Fruit fly (Drosophila melanogaster) whole organism, embryonic: ENCODE results near the gene NPF.

ENCODE experiments used
- Blimp-1 ChIP-seq: fragments of 200-800 bp; sonication (Bioruptor generic); optimal IDR thresholded peaks from 3 replicates; lab custom pipeline; 2018; ENCODE audit warnings: missing biosample characterization, missing genetic modification characterization, mild to moderate bottlenecking, moderate library complexity, missing genetic modification reagents
- CG10209 ChIP-seq: fragments of 200-800 bp; sonication (Bioruptor generic); optimal IDR thresholded peaks from 3 replicates; lab custom pipeline; 2017; ENCODE audit warnings: missing biosample characterization, mild to moderate bottlenecking, missing genetic modification characterization, missing genetic modification reagents
- CG10462 ChIP-seq: fragments of 200-800 bp; sonication (Bioruptor generic); optimal IDR thresholded peaks from 2 replicates; lab custom pipeline; 2016; ENCODE audit warnings: missing biosample characterization, missing genetic modification characterization
- CG11560 ChIP-seq: fragments of 200-800 bp; sonication (Bioruptor generic); IDR thresholded peaks from 3 replicates; pipeline ENCODE4 v1.3.6; 2022; ENCODE audit warnings: missing biosample characterization, missing genetic modification characterization
- CG12071 ChIP-seq: fragments of 200-800 bp; sonication (Bioruptor generic); optimal IDR thresholded peaks from 3 replicates; lab custom pipeline; 2018; ENCODE audit warnings: missing biosample characterization, mild to moderate bottlenecking, missing genetic modification characterization
- CG1233 ChIP-seq: fragments of 200-800 bp; sonication (Bioruptor generic); optimal IDR thresholded peaks from 4 replicates; lab custom pipeline; 2018; ENCODE audit warnings: missing biosample characterization, mild to moderate bottlenecking, missing genetic modification characterization
- CG13123 ChIP-seq: fragments of 200-800 bp; sonication (Bioruptor generic); optimal IDR thresholded peaks from 2 replicates; lab custom pipeline; 2016; ENCODE audit warnings: missing biosample characterization, missing genetic modification characterization
- CG13424 ChIP-seq: fragments of 200-800 bp; sonication (Bioruptor generic); optimal IDR thresholded peaks from 2 replicates; lab custom pipeline; 2019; ENCODE audit warnings: missing biosample characterization, mild to moderate bottlenecking, missing genetic modification characterization, moderate library complexity
- CG13894 ChIP-seq: fragments of 200-800 bp; sonication (Bioruptor generic); optimal IDR thresholded peaks from 3 replicates; lab custom pipeline; 2018; ENCODE audit warnings: missing biosample characterization, mild to moderate bottlenecking, missing genetic modification characterization, moderate library complexity
- CG14965 ChIP-seq: fragments of 200-800 bp; sonication (Bioruptor generic); optimal IDR thresholded peaks from 2 replicates; lab custom pipeline; 2016; ENCODE audit warnings: missing biosample characterization, missing genetic modification characterization, borderline replicate concordance
- CG18619 ChIP-seq: fragments of 200-800 bp; sonication (Bioruptor generic); optimal IDR thresholded peaks from 3 replicates; lab custom pipeline; 2017; ENCODE audit warnings: missing biosample characterization, mild to moderate bottlenecking, missing genetic modification characterization
- CG2120 ChIP-seq: fragments of 200-800 bp; sonication (Bioruptor generic); optimal IDR thresholded peaks from 3 replicates; lab custom pipeline; 2016; ENCODE audit warnings: missing biosample characterization, missing genetic modification characterization
- CG31388 ChIP-seq: fragments of 200-800 bp; sonication (Bioruptor generic); optimal IDR thresholded peaks from 2 replicates; lab custom pipeline; 2016; ENCODE audit warnings: missing biosample characterization, missing genetic modification characterization
- CG34422 ChIP-seq: fragments of 200-800 bp; sonication (Bioruptor generic); IDR thresholded peaks from 3 replicates; pipeline ENCODE4 v1.3.6; 2022; ENCODE audit warnings: missing biosample characterization, missing genetic modification characterization
- CG6254 ChIP-seq: fragments of 200-800 bp; sonication (Bioruptor generic); optimal IDR thresholded peaks from 3 replicates; lab custom pipeline; 2017; ENCODE audit warnings: mild to moderate bottlenecking, missing biosample characterization, missing genetic modification reagents, missing genetic modification characterization
- CG7357 ChIP-seq: fragments of 200-800 bp; sonication (Bioruptor generic); IDR thresholded peaks from 3 replicates; pipeline ENCODE4 v1.3.6; 2022; ENCODE audit warnings: missing biosample characterization, missing genetic modification characterization
- CG8290 ChIP-seq, 3 experiments: fragments of 200-800 bp; sonication (Bioruptor generic); optimal IDR thresholded peaks; 2 replicates each; lab custom pipeline; 2016 to 2019; ENCODE audit warnings: missing biosample characterization in 3 of 3, missing genetic modification characterization in 3 of 3, mild to moderate bottlenecking in 2 of 3, moderate library complexity in 1 of 3
- CG8944 ChIP-seq: fragments of 200-800 bp; sonication (Bioruptor generic); optimal IDR thresholded peaks from 3 replicates; lab custom pipeline; 2016; ENCODE audit warnings: missing biosample characterization, missing genetic modification characterization
- CrebB ChIP-seq: fragments of 200-800 bp; sonication (Bioruptor generic); optimal IDR thresholded peaks from 3 replicates; lab custom pipeline; 2018; ENCODE audit warnings: missing biosample characterization, mild to moderate bottlenecking, missing genetic modification characterization
- D ChIP-seq, 2 experiments: fragments of 200-800 bp in 1 of 2; fragments of >200 bp in 1 of 2; sonication (Bioruptor generic) in 1 of 2; optimal IDR thresholded peaks; 2 replicates in 1 of 2; 3 replicates in 1 of 2; lab custom pipeline; 2017; ENCODE audit warnings: mild to moderate bottlenecking in 1 of 2, missing biosample characterization in 1 of 2, missing genetic modification characterization in 1 of 2, missing genetic modification reagents in 1 of 2
- H15 ChIP-seq: fragments of 200-800 bp; sonication (Bioruptor generic); IDR thresholded peaks from 3 replicates; pipeline ENCODE4 v1.3.6; 2022; ENCODE audit warnings: missing biosample characterization, missing genetic modification characterization
- H2.0 ChIP-seq: fragments of 200-800 bp; sonication (Bioruptor generic); IDR thresholded peaks from 2 replicates; pipeline ENCODE4 v1.3.6; 2022; ENCODE audit warnings: missing biosample characterization, missing genetic modification characterization
- HLH4C ChIP-seq: fragments of 200-800 bp; sonication (Bioruptor generic); IDR thresholded peaks from 3 replicates; pipeline ENCODE4 v1.3.6; 2022; ENCODE audit warnings: missing biosample characterization, missing genetic modification characterization; ENCODE audit not compliant: partially characterized antibody
- Lpt ChIP-seq: fragments of >200 bp; optimal IDR thresholded peaks from 2 replicates; lab custom pipeline; 2018; ENCODE audit warnings: missing biosample characterization, missing genetic modification characterization
- Nf-YC ChIP-seq: fragments of 200-800 bp; optimal IDR thresholded peaks from 3 replicates; lab custom pipeline; 2019; ENCODE audit warnings: missing biosample characterization, mild to moderate bottlenecking, missing genetic modification characterization, moderate library complexity
- Opbp ChIP-seq: fragments of 200-800 bp; sonication (Bioruptor generic); IDR thresholded peaks from 3 replicates; pipeline ENCODE4 v1.3.6; 2022; ENCODE audit warnings: missing biosample characterization, missing genetic modification characterization; ENCODE audit not compliant: partially characterized antibody
- Pdp1 ChIP-seq, 2 experiments: fragments of 200-800 bp; sonication (Bioruptor generic); optimal IDR thresholded peaks; 3 replicates each; lab custom pipeline; 2016; ENCODE audit warnings: missing biosample characterization in 2 of 2, missing genetic modification characterization in 2 of 2, mild to moderate bottlenecking in 1 of 2, moderate library complexity in 1 of 2
- aop ChIP-seq: fragments of 200-800 bp; sonication (Bioruptor generic); IDR thresholded peaks from 2 replicates; pipeline ENCODE4 v1.3.6; 2022; ENCODE audit warnings: missing biosample characterization, missing genetic modification characterization
- chinmo ChIP-seq: fragments of 200-800 bp; sonication (Bioruptor generic); IDR thresholded peaks from 4 replicates; pipeline ENCODE4 v1.3.6; 2022; ENCODE audit warnings: missing biosample characterization, missing genetic modification characterization; ENCODE audit not compliant: partially characterized antibody
- ci ChIP-seq: fragments of 200-800 bp; sonication (Bioruptor generic); IDR thresholded peaks from 3 replicates; pipeline ENCODE4 v1.3.6; 2022; ENCODE audit warnings: missing biosample characterization, missing genetic modification characterization
- dati ChIP-seq: fragments of 200-800 bp; sonication (Bioruptor generic); IDR thresholded peaks from 2 replicates; pipeline ENCODE4 v1.3.6; 2022; ENCODE audit warnings: missing biosample characterization, missing genetic modification characterization
- dimm ChIP-seq: fragments of 200-800 bp; sonication (Bioruptor generic); IDR thresholded peaks from 2 replicates; pipeline ENCODE4 v1.3.6; 2022; ENCODE audit warnings: missing biosample characterization, missing genetic modification characterization
- exex ChIP-seq: fragments of 200-800 bp; sonication (Bioruptor generic); optimal IDR thresholded peaks from 4 replicates; lab custom pipeline; 2018; ENCODE audit warnings: missing biosample characterization, mild to moderate bottlenecking, missing genetic modification characterization, moderate library complexity
- ftz-f1 ChIP-seq: fragments of 200-800 bp; sonication (Bioruptor generic); optimal IDR thresholded peaks from 2 replicates; lab custom pipeline; 2016; ENCODE audit warnings: missing biosample characterization, missing genetic modification characterization
- gsb-n ChIP-seq: fragments of 200-800 bp; sonication (Bioruptor generic); optimal IDR thresholded peaks from 3 replicates; lab custom pipeline; 2018; ENCODE audit warnings: missing biosample characterization, mild to moderate bottlenecking, missing genetic modification characterization
- gt ChIP-seq: fragments of 200-800 bp; sonication (Bioruptor generic); IDR thresholded peaks from 2 replicates; pipeline ENCODE4 v1.3.6; 2022; ENCODE audit warnings: missing biosample characterization, missing genetic modification characterization
- kay ChIP-seq: fragments of 200-800 bp; sonication (Bioruptor generic); optimal IDR thresholded peaks from 2 replicates; lab custom pipeline; 2016; ENCODE audit warnings: missing biosample characterization, missing genetic modification characterization
- lmd ChIP-seq: fragments of 200-800 bp; sonication (Bioruptor generic); IDR thresholded peaks from 2 replicates; pipeline ENCODE4 v1.3.6; 2022; ENCODE audit warnings: missing biosample characterization, missing genetic modification characterization
- pan ChIP-seq, 4 experiments: fragments of >200 bp in 3 of 4; fragments of 200-800 bp in 1 of 4; sonication (Bioruptor generic) in 1 of 4; optimal IDR thresholded peaks in 3 of 4; IDR thresholded peaks in 1 of 4; 2 replicates each; pipeline versions ENCODE4 v1.3.6 to Lab custom; 2017 to 2022; ENCODE audit warnings: missing biosample characterization in 2 of 4, missing genetic modification characterization in 2 of 4, mixed read lengths in 1 of 4
- pfk ChIP-seq: fragments of 200-800 bp; sonication (Bioruptor generic); optimal IDR thresholded peaks from 2 replicates; lab custom pipeline; 2018; ENCODE audit warnings: missing biosample characterization, mild to moderate bottlenecking, missing genetic modification characterization, moderate library complexity
- repo ChIP-seq: fragments of 200-800 bp; sonication (Bioruptor generic); optimal IDR thresholded peaks from 2 replicates; lab custom pipeline; 2016; ENCODE audit warnings: missing biosample characterization, missing genetic modification characterization
- shn ChIP-seq: fragments of 200-800 bp; sonication (Bioruptor generic); optimal IDR thresholded peaks from 3 replicates; lab custom pipeline; 2016; ENCODE audit warnings: missing biosample characterization, missing genetic modification characterization
- sima ChIP-seq: fragments of 200-800 bp; sonication (Bioruptor generic); optimal IDR thresholded peaks from 2 replicates; lab custom pipeline; 2016; ENCODE audit warnings: missing biosample characterization, missing genetic modification characterization
- sob ChIP-seq: fragments of 200-800 bp; sonication (Bioruptor generic); IDR thresholded peaks from 2 replicates; pipeline ENCODE4 v1.3.6; 2022; ENCODE audit warnings: missing biosample characterization, missing genetic modification characterization
- sug ChIP-seq: fragments of 200-800 bp; optimal IDR thresholded peaks from 2 replicates; lab custom pipeline; 2019; ENCODE audit warnings: missing biosample characterization, mild to moderate bottlenecking, missing genetic modification characterization, moderate library complexity
- tin ChIP-seq: fragments of 200-800 bp; sonication (Bioruptor generic); optimal IDR thresholded peaks from 3 replicates; lab custom pipeline; 2016; ENCODE audit warnings: missing biosample characterization, missing genetic modification characterization
- ttk ChIP-seq: fragments of 200-800 bp; sonication (Bioruptor generic); IDR thresholded peaks from 2 replicates; pipeline ENCODE4 v2.1.2; 2022; ENCODE audit warnings: missing biosample characterization, missing genetic modification characterization
- vfl ChIP-seq: fragments of 200-800 bp; sonication (Bioruptor generic); optimal IDR thresholded peaks from 2 replicates; lab custom pipeline; 2016; ENCODE audit warnings: missing biosample characterization, missing genetic modification characterization
- yki ChIP-seq: fragments of >200 bp; optimal IDR thresholded peaks from 3 replicates; lab custom pipeline; 2018

The NPF gene

dm6 chr3R:16624750-16625549, 15.9 kb downstream of the NPF start, which contains the start of gene Fas1 (continued):
- TF ChIP-seq chinmo (GFP tag; lab: Robert Waterston, UW) (no peak; the same call in 3 of the 4 replicates), repo (GFP tag; lab: Kevin White, UChicago) (no peak), ttk (no peak), CG7357 (GFP tag; lab: Robert Waterston, UW) (no peak), shn (GFP tag; lab: Kevin White, UChicago) (no peak), Blimp-1 (no peak), dimm (GFP tag; lab: Robert Waterston, UW) (no peak), Pdp1 (GFP tag; optimal IDR thresholded peaks at IDR 0.05; lab: Kevin White, UChicago) (peak in 1 of 2 experiments; percentile 83), gt (GFP tag; lab: Robert Waterston, UW) (no peak), sima (GFP tag; lab: Kevin White, UChicago) (no peak), H2.0 (GFP tag; lab: Robert Waterston, UW) (no peak), CG8944 (GFP tag; lab: Kevin White, UChicago) (no peak), vfl (GFP tag; lab: Kevin White, UChicago) (no peak), sob (GFP tag; lab: Robert Waterston, UW) (no peak), CG13894 (tag; lab: Kevin White, UChicago) (no peak), CG1233 (GFP tag; lab: Kevin White, UChicago) (no peak), kay (GFP tag; lab: Kevin White, UChicago) (no peak), pan (optimal IDR thresholded peaks at IDR 0.05; lab: Kevin White, UChicago) (no peak), pan (GFP tag; optimal IDR thresholded peaks at IDR 0.05 in 1 of 2, IDR thresholded peaks at IDR 0.05 in 1 of 2) (no peak), CrebB (no peak), sug (no peak), CG2120 (GFP tag; lab: Kevin White, UChicago) (no peak), pfk (GFP tag; lab: Kevin White, UChicago) (no peak), CG18619 (GFP tag; lab: Kevin White, UChicago) (no peak), dati (GFP tag; lab: Robert Waterston, UW) (no peak), CG8290 (GFP tag; optimal IDR thresholded peaks at IDR 0.05; lab: Kevin White, UChicago) (no peak), CG8290 (tag; optimal IDR thresholded peaks at IDR 0.05; lab: Kevin White, UChicago) (peak in 1 of 2 experiments; percentile 15), CG10462 (GFP tag; lab: Kevin White, UChicago) (no peak), gsb-n (tag; lab: Kevin White, UChicago) (peak; percentile 4), HLH4C (peak; percentile 70; the same call in 2 of the 3 replicates), D (optimal IDR thresholded peaks at IDR 0.05; lab: Kevin White, UChicago) (no peak), D (GFP tag; optimal IDR thresholded peaks at IDR 0.05; lab: Kevin White, UChicago) (no peak), ftz-f1 (GFP tag; lab: Kevin White, UChicago) (no peak), H15 (GFP tag; lab: Robert Waterston, UW) (no peak), CG14965 (no peak), CG10209 (no peak), CG13123 (GFP tag; lab: Kevin White, UChicago) (no peak), ci (GFP tag; lab: Robert Waterston, UW) (peak; percentile 65; the same call in 1 of the 3 replicates), tin (no peak), lmd (no peak), aop (GFP tag; lab: Robert Waterston, UW) (no peak), Opbp (GFP tag; lab: Robert Waterston, UW) (peak; percentile 71), CG31388 (GFP tag; lab: Kevin White, UChicago) (no peak), CG12071 (no peak), CG6254 (GFP tag; lab: Kevin White, UChicago) (no peak), CG11560 (tag; lab: Robert Waterston, UW) (no peak), CG34422 (GFP tag; lab: Robert Waterston, UW) (no peak), exex (tag; lab: Kevin White, UChicago) (no peak), yki (no peak), CG13424 (tag; lab: Kevin White, UChicago) (no peak), Nf-YC (tag; lab: Kevin White, UChicago) (no peak), Lpt (GFP tag; lab: Kevin White, UChicago) (no peak)
